Fruit fly (Drosophila melanogaster) whole organism, adult: ENCODE results near the gene JMJD6.

Experiments used
- CG11617 ChIP-seq: fragments of 200-800 bp; sonication (Bioruptor generic); optimal IDR thresholded peaks from 2 replicates; lab custom pipeline; 2017; ENCODE audit warnings: mild to moderate bottlenecking, missing biosample characterization, missing genetic modification reagents, missing genetic modification characterization
- CG12768 ChIP-seq: fragments of 200-800 bp; sonication (Bioruptor generic); optimal IDR thresholded peaks from 2 replicates; lab custom pipeline; 2017; ENCODE audit warnings: missing biosample characterization, missing genetic modification characterization, mild to moderate bottlenecking, moderate library complexity, missing genetic modification reagents
- CG14711 ChIP-seq: fragments of 200-800 bp; sonication (Bioruptor generic); optimal IDR thresholded peaks from 2 replicates; lab custom pipeline; 2018; ENCODE audit warnings: missing biosample characterization, mild to moderate bottlenecking, missing genetic modification characterization, moderate library complexity
- CG1620 ChIP-seq: fragments of 200-800 bp; sonication (Bioruptor generic); optimal IDR thresholded peaks from 2 replicates; lab custom pipeline; 2016; ENCODE audit warnings: missing biosample characterization, missing genetic modification characterization
- CG33017 ChIP-seq: fragments of 200-800 bp; sonication (Bioruptor generic); optimal IDR thresholded peaks from 2 replicates; lab custom pipeline; 2018; ENCODE audit warnings: missing biosample characterization, mild to moderate bottlenecking, missing genetic modification characterization, moderate library complexity
- CG5204 ChIP-seq: fragments of 200-800 bp; sonication (Bioruptor generic); optimal IDR thresholded peaks from 2 replicates; lab custom pipeline; 2016; ENCODE audit warnings: missing biosample characterization, missing genetic modification characterization
- CG7045 ChIP-seq: fragments of 200-800 bp; sonication (Bioruptor generic); optimal IDR thresholded peaks from 2 replicates; lab custom pipeline; 2017; ENCODE audit warnings: missing biosample characterization, mild to moderate bottlenecking, missing genetic modification characterization
- CG7101 ChIP-seq: fragments of 200-800 bp; sonication (Bioruptor generic); optimal IDR thresholded peaks from 2 replicates; lab custom pipeline; 2018; ENCODE audit warnings: missing biosample characterization, mild to moderate bottlenecking, missing genetic modification characterization, moderate library complexity
- Clk ChIP-seq: fragments of 200-800 bp; sonication (Bioruptor generic); optimal IDR thresholded peaks from 2 replicates; lab custom pipeline; 2017; ENCODE audit warnings: missing biosample characterization, missing genetic modification characterization
- Crg-1 ChIP-seq: fragments of 200-800 bp; sonication (Bioruptor generic); optimal IDR thresholded peaks from 2 replicates; lab custom pipeline; 2016; ENCODE audit warnings: missing biosample characterization, missing genetic modification characterization
- Hr96 ChIP-seq: fragments of 200-800 bp; sonication (Bioruptor generic); optimal IDR thresholded peaks from 2 replicates; lab custom pipeline; 2016; ENCODE audit warnings: missing biosample characterization, missing genetic modification characterization
- Mnt ChIP-seq: fragments of 200-800 bp; sonication (Bioruptor generic); optimal IDR thresholded peaks from 2 replicates; lab custom pipeline; 2016; ENCODE audit warnings: missing biosample characterization, mild to moderate bottlenecking, missing genetic modification characterization
- bab1 ChIP-seq: fragments of 200-800 bp; sonication (Bioruptor generic); optimal IDR thresholded peaks from 3 replicates; lab custom pipeline; 2019; ENCODE audit warnings: missing biosample characterization, mild to moderate bottlenecking, missing genetic modification characterization, moderate library complexity
- cic ChIP-seq: fragments of 200-800 bp; sonication (Bioruptor generic); optimal IDR thresholded peaks from 2 replicates; lab custom pipeline; 2017; ENCODE audit warnings: missing biosample characterization, mild to moderate bottlenecking, missing genetic modification characterization, moderate library complexity
- cnc ChIP-seq, 2 experiments: fragments of >200 bp; optimal IDR thresholded peaks; 2 replicates each; lab custom pipeline; 2017
- kay ChIP-seq: fragments of 200-800 bp; sonication (Bioruptor generic); peaks from one replicate; lab custom pipeline; 2016; ENCODE audit warnings: missing biosample characterization, missing genetic modification characterization, borderline replicate concordance
- ovo ChIP-seq: fragments of 200-800 bp; sonication (Bioruptor generic); optimal IDR thresholded peaks from 2 replicates; lab custom pipeline; 2016; ENCODE audit warnings: missing biosample characterization, missing genetic modification characterization
- pad ChIP-seq: fragments of 200-800 bp; sonication (Bioruptor generic); optimal IDR thresholded peaks from 3 replicates; lab custom pipeline; 2017; ENCODE audit warnings: missing biosample characterization, missing genetic modification characterization, mild to moderate bottlenecking, moderate library complexity, missing genetic modification reagents
- tj ChIP-seq: fragments of 200-800 bp; sonication (Bioruptor generic); optimal IDR thresholded peaks from 3 replicates; lab custom pipeline; 2017; ENCODE audit warnings: missing biosample characterization, mild to moderate bottlenecking, missing genetic modification characterization, moderate library complexity
- toe ChIP-seq: fragments of 200-800 bp; sonication (Bioruptor generic); optimal IDR thresholded peaks from 2 replicates; lab custom pipeline; 2016; ENCODE audit warnings: missing biosample characterization, missing genetic modification characterization

Gene JMJD6

DNA sequence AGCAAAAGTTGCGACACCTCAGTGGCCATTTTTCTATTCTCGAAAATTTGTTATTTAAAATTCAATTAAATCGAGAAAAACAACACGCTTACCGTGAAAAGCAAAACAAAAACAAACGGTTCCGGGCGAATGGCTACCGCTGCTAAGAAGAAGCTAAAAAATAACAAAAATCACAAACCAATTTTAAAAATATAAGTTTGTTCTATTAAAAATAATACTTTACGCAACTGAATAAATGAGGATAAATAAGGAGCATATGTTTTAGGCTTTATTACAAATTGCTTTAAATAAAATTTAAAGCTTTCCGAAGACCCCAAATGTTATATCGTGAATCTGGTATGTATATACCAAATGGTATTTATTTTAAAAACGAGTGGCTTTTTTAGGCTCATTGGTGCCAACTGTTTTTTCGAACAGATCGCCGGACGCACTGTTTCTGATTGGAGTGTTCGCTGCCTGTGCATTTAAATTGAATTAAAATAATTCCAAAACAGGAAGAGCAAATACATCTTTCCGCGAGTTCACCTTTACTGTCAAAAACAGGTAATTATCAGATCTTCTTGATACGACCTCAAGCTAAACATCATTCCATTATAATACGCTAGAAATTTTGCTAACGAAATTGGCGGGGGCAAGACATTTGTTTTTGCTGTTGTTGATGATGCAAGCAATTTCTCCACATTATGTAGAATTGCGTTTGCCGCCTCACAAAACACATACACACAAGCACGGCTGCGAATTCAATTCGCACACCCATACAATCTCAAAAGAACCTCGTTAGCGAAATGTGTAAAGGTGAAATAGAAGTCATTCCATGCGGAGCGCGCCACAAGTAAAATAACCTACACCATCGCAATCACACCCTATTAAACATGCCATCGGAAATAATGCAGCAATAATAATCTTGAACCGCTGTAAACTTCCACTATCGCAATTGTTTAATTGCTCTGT is 5.2 kb upstream of the JMJD6 start, which contains the start of the genes Polr3F and PyK:
Polr3F (minus strand) TSS at position 248 of the 951 bp plus-strand sequence.
PyK (plus strand) TSS at position 411 of the 951 bp plus-strand sequence.
- TF ChIP-seq Clk (GFP tag; lab: Kevin White, UChicago) (no peak), tj (GFP tag; lab: Kevin White, UChicago) (peak; percentile 95), toe (GFP tag; lab: Kevin White, UChicago) (peak; percentile 25), CG14711 (tag; lab: Kevin White, UChicago) (peak; percentile 52), CG7045 (GFP tag; lab: Kevin White, UChicago) (no peak), CG12768 (peak; percentile 37), pad (GFP tag; lab: Kevin White, UChicago) (peak; percentile 16), CG11617 (GFP tag; lab: Kevin White, UChicago) (peak; percentile 35), bab1 (GFP tag; lab: Kevin White, UChicago) (no peak), Hr96 (GFP tag; lab: Kevin White, UChicago) (peak; percentile 32), Mnt (GFP tag; lab: Kevin White, UChicago) (peak; percentile 34), CG1620 (GFP tag; lab: Kevin White, UChicago) (peak; percentile 39), ovo (peak; percentile 25), Crg-1 (GFP tag; lab: Kevin White, UChicago) (no peak), cnc (optimal IDR thresholded peaks at IDR 0.05; lab: Kevin White, UChicago) (no peak), CG7101 (tag; lab: Kevin White, UChicago) (peak; percentile 48)

DNA sequence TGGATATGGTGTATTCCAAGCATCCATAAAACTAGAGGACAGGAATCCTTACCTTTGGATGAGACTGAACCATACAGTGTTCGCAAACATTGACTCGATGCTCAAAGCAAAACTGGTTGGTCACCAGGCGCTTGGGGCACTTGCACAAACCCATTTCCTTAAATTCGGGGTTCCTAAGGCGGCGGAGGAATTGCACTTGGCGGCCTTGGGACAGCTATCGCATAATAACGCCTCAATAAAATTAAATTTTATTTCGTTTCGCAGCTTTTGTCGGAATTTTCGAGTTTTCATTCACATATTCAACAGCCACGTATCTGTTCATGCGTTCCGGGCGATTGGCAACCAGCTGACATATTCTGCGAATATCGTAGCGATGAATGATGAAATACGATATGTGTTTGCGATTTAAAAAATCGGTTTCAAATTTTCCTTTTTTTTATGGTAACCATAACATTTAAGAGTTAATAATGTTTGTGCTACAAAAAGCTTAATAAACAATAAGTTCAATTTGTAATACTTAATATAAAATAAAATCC is 3.6 kb upstream of the JMJD6 start, which contains the start of gene CG5382:
CG5382 (minus strand) TSS at position 324 of the 536 bp plus-strand sequence.
- TF ChIP-seq tj (GFP tag; lab: Kevin White, UChicago) (no peak), toe (GFP tag; lab: Kevin White, UChicago) (no peak), bab1 (GFP tag; lab: Kevin White, UChicago) (peak; percentile 72), CG7101 (tag; lab: Kevin White, UChicago) (no peak), CG11617 (GFP tag; lab: Kevin White, UChicago) (no peak), CG33017 (tag; lab: Kevin White, UChicago) (no peak)

DNA sequence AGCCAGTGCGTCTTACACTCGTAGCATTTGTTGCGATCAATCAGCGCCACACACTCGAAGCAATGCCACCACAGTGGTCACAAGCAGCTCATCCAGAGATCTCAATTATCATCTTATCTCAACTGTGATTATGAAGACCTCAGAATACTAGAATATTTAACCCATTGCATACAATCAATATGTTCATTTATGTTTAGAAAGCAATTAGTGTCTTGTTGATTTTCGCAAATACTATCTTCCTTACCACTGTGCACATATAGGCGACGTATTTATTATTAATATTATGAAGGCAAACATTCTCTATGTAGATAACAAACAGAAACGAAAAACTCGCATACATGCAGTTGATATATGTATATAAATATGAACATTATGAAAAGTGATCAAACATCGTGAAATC is 3.4 kb downstream of the JMJD6 start:
- TF ChIP-seq CG12768 (peak; percentile 79), tj (GFP tag; lab: Kevin White, UChicago) (peak; percentile 33), Mnt (GFP tag; lab: Kevin White, UChicago) (peak; percentile 15), cic (GFP tag; lab: Kevin White, UChicago) (peak; percentile 29), CG11617 (GFP tag; lab: Kevin White, UChicago) (peak; percentile 63), pad (GFP tag; lab: Kevin White, UChicago) (peak; percentile 30), CG7045 (GFP tag; lab: Kevin White, UChicago) (peak; percentile 55), CG14711 (tag; lab: Kevin White, UChicago) (peak; percentile 76), Hr96 (GFP tag; lab: Kevin White, UChicago) (peak; percentile 26), toe (GFP tag; lab: Kevin White, UChicago) (peak; percentile 7), bab1 (GFP tag; lab: Kevin White, UChicago) (no peak), CG5204 (GFP tag; lab: Kevin White, UChicago) (no peak), CG7101 (tag; lab: Kevin White, UChicago) (peak; percentile 80), CG1620 (GFP tag; lab: Kevin White, UChicago) (no peak), Crg-1 (GFP tag; lab: Kevin White, UChicago) (no peak), CG33017 (tag; lab: Kevin White, UChicago) (peak; percentile 79), Clk (GFP tag; lab: Kevin White, UChicago) (no peak), cnc (optimal IDR thresholded peaks at IDR 0.05; lab: Kevin White, UChicago) (no peak), ovo (no peak), kay (GFP tag; lab: Kevin White, UChicago) (no peak)

DNA sequence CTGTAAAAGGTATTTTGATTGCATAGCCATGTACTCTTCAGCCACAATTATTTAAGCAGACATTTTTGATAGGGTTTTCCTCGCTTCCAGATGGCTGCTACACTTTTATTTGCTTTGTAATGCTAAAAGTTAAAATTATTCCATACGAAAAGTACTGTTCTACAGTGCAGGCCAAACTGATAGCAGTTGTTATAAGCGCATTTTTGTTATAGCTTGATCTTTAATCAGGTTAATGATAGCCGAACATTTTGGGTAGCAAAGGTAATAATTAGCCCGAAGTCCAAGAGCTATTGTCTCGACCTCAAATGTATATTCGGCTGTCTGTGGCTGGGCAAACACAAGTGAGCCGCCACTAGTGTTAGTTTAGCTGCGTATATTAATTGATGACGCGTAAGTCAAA is 4.2 kb downstream of the JMJD6 start:
- TF ChIP-seq tj (GFP tag; lab: Kevin White, UChicago) (no peak), Crg-1 (GFP tag; lab: Kevin White, UChicago) (no peak), cic (GFP tag; lab: Kevin White, UChicago) (no peak), CG14711 (tag; lab: Kevin White, UChicago) (no peak), CG7045 (GFP tag; lab: Kevin White, UChicago) (no peak), cnc (optimal IDR thresholded peaks at IDR 0.05; lab: Kevin White, UChicago) (no peak), Hr96 (GFP tag; lab: Kevin White, UChicago) (no peak), ovo (no peak), bab1 (GFP tag; lab: Kevin White, UChicago) (no peak), CG1620 (GFP tag; lab: Kevin White, UChicago) (no peak), pad (GFP tag; lab: Kevin White, UChicago) (no peak), CG5204 (GFP tag; lab: Kevin White, UChicago) (no peak), toe (GFP tag; lab: Kevin White, UChicago) (no peak), CG12768 (no peak), Mnt (GFP tag; lab: Kevin White, UChicago) (no peak), CG11617 (GFP tag; lab: Kevin White, UChicago) (no peak)
